Fruit fly (Drosophila melanogaster) whole organism, embryonic: Measurements from ENCODE around the gene cdi.

Experiments used
- Atf3 ChIP-seq: fragments of 200-800 bp; sonication (Bioruptor generic); optimal IDR thresholded peaks from 3 replicates; lab custom pipeline; 2016; ENCODE audit warnings: missing biosample characterization, missing genetic modification characterization
- B-H2 ChIP-seq: fragments of 200-800 bp; sonication (Bioruptor generic); optimal IDR thresholded peaks from 2 replicates; lab custom pipeline; 2018; ENCODE audit warnings: missing biosample characterization, mild to moderate bottlenecking, missing genetic modification characterization
- CG1024 ChIP-seq: fragments of 200-800 bp; sonication (Bioruptor generic); IDR thresholded peaks from 2 replicates; pipeline ENCODE4 v1.3.6; 2022; ENCODE audit warnings: missing biosample characterization, missing genetic modification characterization
- CG11695 ChIP-seq: fragments of 200-800 bp; sonication (Bioruptor generic); IDR thresholded peaks from 3 replicates; pipeline ENCODE4 v1.3.6; 2022; ENCODE audit warnings: missing biosample characterization, missing genetic modification characterization
- CG12299 ChIP-seq: fragments of 200-800 bp; sonication (Bioruptor generic); optimal IDR thresholded peaks from 2 replicates; lab custom pipeline; 2018; ENCODE audit warnings: missing biosample characterization, mild to moderate bottlenecking, missing genetic modification characterization
- CG12942 ChIP-seq: fragments of 200-800 bp; sonication (Bioruptor generic); optimal IDR thresholded peaks from 3 replicates; lab custom pipeline; 2016; ENCODE audit warnings: missing biosample characterization, missing genetic modification characterization
- CG13296 ChIP-seq: fragments of 200-800 bp; sonication (Bioruptor generic); optimal IDR thresholded peaks from 3 replicates; lab custom pipeline; 2018; ENCODE audit warnings: missing biosample characterization, mild to moderate bottlenecking, missing genetic modification characterization
- CG13894 ChIP-seq: fragments of 200-800 bp; sonication (Bioruptor generic); optimal IDR thresholded peaks from 3 replicates; lab custom pipeline; 2018; ENCODE audit warnings: missing biosample characterization, mild to moderate bottlenecking, missing genetic modification characterization, moderate library complexity
- CG14710 ChIP-seq: fragments of 200-800 bp; sonication (Bioruptor generic); optimal IDR thresholded peaks from 3 replicates; lab custom pipeline; 2019; ENCODE audit warnings: missing biosample characterization, mild to moderate bottlenecking, missing genetic modification characterization, moderate library complexity
- CG15601 ChIP-seq: fragments of 200-800 bp; sonication (Bioruptor generic); optimal IDR thresholded peaks from 3 replicates; lab custom pipeline; 2019; ENCODE audit warnings: missing biosample characterization, mild to moderate bottlenecking, missing genetic modification characterization, moderate library complexity
- CG16863 ChIP-seq: fragments of 200-800 bp; sonication (Bioruptor generic); optimal IDR thresholded peaks from 3 replicates; lab custom pipeline; 2016; ENCODE audit warnings: missing biosample characterization, missing genetic modification characterization
- CG17802 ChIP-seq: fragments of 200-800 bp; sonication (Bioruptor generic); optimal IDR thresholded peaks from 2 replicates; lab custom pipeline; 2018; ENCODE audit warnings: missing biosample characterization, mild to moderate bottlenecking, missing genetic modification characterization, moderate library complexity
- CG30403 ChIP-seq: fragments of 200-800 bp; sonication (Bioruptor generic); optimal IDR thresholded peaks from 3 replicates; lab custom pipeline; 2016; ENCODE audit warnings: missing biosample characterization, missing genetic modification characterization
- CG31388 ChIP-seq: fragments of 200-800 bp; sonication (Bioruptor generic); optimal IDR thresholded peaks from 2 replicates; lab custom pipeline; 2016; ENCODE audit warnings: missing biosample characterization, missing genetic modification characterization
- CG32767 ChIP-seq: fragments of 200-800 bp; sonication (Bioruptor generic); IDR thresholded peaks from 2 replicates; pipeline ENCODE4 v1.3.6; 2022; ENCODE audit warnings: missing biosample characterization, missing genetic modification characterization
- CG34422 ChIP-seq: fragments of 200-800 bp; sonication (Bioruptor generic); IDR thresholded peaks from 3 replicates; pipeline ENCODE4 v1.3.6; 2022; ENCODE audit warnings: missing biosample characterization, missing genetic modification characterization
- CG4854 ChIP-seq: fragments of 200-800 bp; sonication (Bioruptor generic); optimal IDR thresholded peaks from 2 replicates; lab custom pipeline; 2016; ENCODE audit warnings: missing biosample characterization, missing genetic modification characterization, inconsistent platforms
- CG5245 ChIP-seq: fragments of 200-800 bp; sonication (Bioruptor generic); optimal IDR thresholded peaks from 3 replicates; lab custom pipeline; 2016; ENCODE audit warnings: missing biosample characterization, missing genetic modification characterization
- CG6654 ChIP-seq: fragments of 200-800 bp; sonication (Bioruptor generic); optimal IDR thresholded peaks from 2 replicates; lab custom pipeline; 2017; ENCODE audit warnings: missing biosample characterization, mild to moderate bottlenecking, missing genetic modification characterization
- CG7271 ChIP-seq: fragments of 200-800 bp; sonication (Bioruptor generic); optimal IDR thresholded peaks from 2 replicates; lab custom pipeline; 2018; ENCODE audit warnings: missing biosample characterization, mild to moderate bottlenecking, missing genetic modification characterization, moderate library complexity
- CG8281 ChIP-seq: fragments of 200-800 bp; sonication (Bioruptor generic); optimal IDR thresholded peaks from 2 replicates; lab custom pipeline; 2018; ENCODE audit warnings: missing biosample characterization, mild to moderate bottlenecking, missing genetic modification characterization, moderate library complexity
- CG8478 ChIP-seq: fragments of >200 bp; optimal IDR thresholded peaks from 2 replicates; lab custom pipeline; 2018
- CG8944 ChIP-seq: fragments of 200-800 bp; sonication (Bioruptor generic); optimal IDR thresholded peaks from 3 replicates; lab custom pipeline; 2016; ENCODE audit warnings: missing biosample characterization, missing genetic modification characterization
- Deaf1 ChIP-seq: fragments of 200-800 bp; optimal IDR thresholded peaks from 3 replicates; lab custom pipeline; 2019; ENCODE audit warnings: missing biosample characterization, mild to moderate bottlenecking, missing genetic modification characterization, moderate library complexity
- Dfd ChIP-seq, 2 experiments: fragments of >200 bp; optimal IDR thresholded peaks; 2 replicates each; lab custom pipeline; 2017; ENCODE audit warnings: missing biosample characterization in 2 of 2, missing genetic modification characterization in 2 of 2
- Dll ChIP-seq: fragments of 200-800 bp; sonication (Bioruptor generic); IDR thresholded peaks from 4 replicates; pipeline ENCODE4 v1.3.6; 2022; ENCODE audit warnings: missing biosample characterization, missing genetic modification characterization; ENCODE audit not compliant: partially characterized antibody
- H15 ChIP-seq: fragments of 200-800 bp; sonication (Bioruptor generic); IDR thresholded peaks from 3 replicates; pipeline ENCODE4 v1.3.6; 2022; ENCODE audit warnings: missing biosample characterization, missing genetic modification characterization
- HLHmδ ChIP-seq: fragments of 200-800 bp; sonication (Bioruptor generic); optimal IDR thresholded peaks from 2 replicates; lab custom pipeline; 2018; ENCODE audit warnings: missing biosample characterization, mild to moderate bottlenecking, missing genetic modification characterization, moderate library complexity
- Hey ChIP-seq: fragments of 200-800 bp; sonication (Bioruptor generic); optimal IDR thresholded peaks from 3 replicates; lab custom pipeline; 2018; ENCODE audit warnings: missing biosample characterization, mild to moderate bottlenecking, missing genetic modification characterization
- Hmx ChIP-seq: fragments of 200-800 bp; sonication (Bioruptor generic); optimal IDR thresholded peaks from 2 replicates; lab custom pipeline; 2016; ENCODE audit warnings: missing biosample characterization, missing genetic modification characterization
- Lhr ChIP-seq: fragments of 200-800 bp; sonication (Bioruptor generic); optimal IDR thresholded peaks from 3 replicates; lab custom pipeline; 2017; ENCODE audit warnings: mild to moderate bottlenecking, missing biosample characterization, missing genetic modification reagents, missing genetic modification characterization
- MTF-1 ChIP-seq: fragments of 200-800 bp; sonication (Bioruptor generic); optimal IDR thresholded peaks from 2 replicates; lab custom pipeline; 2018; ENCODE audit warnings: missing biosample characterization, mild to moderate bottlenecking, missing genetic modification characterization, borderline replicate concordance
- NFAT ChIP-seq: fragments of 200-800 bp; sonication (Bioruptor generic); IDR thresholded peaks from 2 replicates; pipeline ENCODE4 v1.3.6; 2022; ENCODE audit warnings: missing biosample characterization, missing genetic modification characterization
- NK7.1 ChIP-seq: fragments of 200-800 bp; sonication (Bioruptor generic); optimal IDR thresholded peaks from 3 replicates; lab custom pipeline; 2016; ENCODE audit warnings: missing biosample characterization, missing genetic modification characterization
- NfI ChIP-seq: fragments of 200-800 bp; sonication (Bioruptor generic); optimal IDR thresholded peaks from 3 replicates; lab custom pipeline; 2018; ENCODE audit warnings: missing biosample characterization, mild to moderate bottlenecking, missing genetic modification characterization, moderate library complexity
- Oli ChIP-seq: fragments of 200-800 bp; sonication (Bioruptor generic); optimal IDR thresholded peaks from 2 replicates; lab custom pipeline; 2018; ENCODE audit warnings: missing biosample characterization, mild to moderate bottlenecking, missing genetic modification characterization, moderate library complexity
- Usf ChIP-seq: fragments of 200-800 bp; sonication (Bioruptor generic); optimal IDR thresholded peaks from 2 replicates; lab custom pipeline; 2017; ENCODE audit warnings: missing genotype, missing biosample characterization, missing genetic modification characterization
- ato ChIP-seq: fragments of 200-800 bp; sonication (Bioruptor generic); IDR thresholded peaks from 2 replicates; pipeline ENCODE4 v1.3.6; 2022; ENCODE audit warnings: missing biosample characterization, missing genetic modification characterization; ENCODE audit not compliant: partially characterized antibody
- croc ChIP-seq: fragments of 200-800 bp; sonication (Bioruptor generic); conservative IDR thresholded peaks from 3 replicates; pipeline ENCODE4 v1.3.6; 2022; ENCODE audit warnings: missing biosample characterization, missing genetic modification characterization
- dmrt11E ChIP-seq: fragments of 200-800 bp; sonication (Bioruptor generic); optimal IDR thresholded peaks from 3 replicates; lab custom pipeline; 2018; ENCODE audit warnings: missing biosample characterization, mild to moderate bottlenecking, missing genetic modification characterization, moderate library complexity
- dpn ChIP-seq, 2 experiments: fragments of 200-800 bp; sonication (Bioruptor generic); optimal IDR thresholded peaks; 3 replicates each; lab custom pipeline; 2016; ENCODE audit warnings: missing biosample characterization in 2 of 2, missing genetic modification characterization in 2 of 2
- eyg ChIP-seq: fragments of 200-800 bp; sonication (Bioruptor generic); optimal IDR thresholded peaks from 3 replicates; lab custom pipeline; 2016; ENCODE audit warnings: missing biosample characterization, missing genetic modification characterization
- grn ChIP-seq: fragments of 200-800 bp; sonication (Bioruptor generic); optimal IDR thresholded peaks from 3 replicates; lab custom pipeline; 2017; ENCODE audit warnings: missing biosample characterization, missing genetic modification characterization
- gsb ChIP-seq: fragments of 200-800 bp; sonication (Bioruptor generic); IDR thresholded peaks from 2 replicates; pipeline ENCODE4 v1.3.6; 2022; ENCODE audit warnings: missing biosample characterization, missing genetic modification characterization
- ind ChIP-seq: fragments of 200-800 bp; sonication (Bioruptor generic); optimal IDR thresholded peaks from 3 replicates; lab custom pipeline; 2016; ENCODE audit warnings: missing biosample characterization, missing genetic modification characterization
- lilli ChIP-seq: fragments of 200-800 bp; sonication (Bioruptor generic); optimal IDR thresholded peaks from 3 replicates; lab custom pipeline; 2016; ENCODE audit warnings: missing biosample characterization, missing genetic modification characterization
- lmd ChIP-seq: fragments of 200-800 bp; sonication (Bioruptor generic); IDR thresholded peaks from 2 replicates; pipeline ENCODE4 v1.3.6; 2022; ENCODE audit warnings: missing biosample characterization, missing genetic modification characterization
- lola ChIP-seq, 3 experiments: fragments of >200 bp in 2 of 3; fragments of 200-800 bp in 1 of 3; sonication (Bioruptor generic) in 1 of 3; optimal IDR thresholded peaks; 2 replicates each; lab custom pipeline; 2017 to 2019; ENCODE audit warnings: missing biosample characterization in 3 of 3, missing genetic modification characterization in 3 of 3, mild to moderate bottlenecking in 1 of 3, moderate library complexity in 1 of 3
- sens ChIP-seq: fragments of 200-800 bp; sonication (Bioruptor generic); peaks from one replicate; lab custom pipeline; 2016; ENCODE audit warnings: missing biosample characterization, missing genetic modification characterization
- tap ChIP-seq: fragments of 200-800 bp; optimal IDR thresholded peaks from 3 replicates; lab custom pipeline; 2019; ENCODE audit warnings: missing biosample characterization, mild to moderate bottlenecking, missing genetic modification characterization, moderate library complexity
- tgo ChIP-seq: fragments of 200-800 bp; sonication (Bioruptor generic); IDR thresholded peaks from 3 replicates; pipeline ENCODE4 v1.3.6; 2022; ENCODE audit warnings: missing biosample characterization, missing genetic modification characterization
- zen2 ChIP-seq: fragments of 200-800 bp; sonication (Bioruptor generic); IDR thresholded peaks from 3 replicates; pipeline ENCODE4 v1.3.6; 2022; ENCODE audit warnings: missing biosample characterization, missing genetic modification characterization; ENCODE audit not compliant: partially characterized antibody

Gene cdi

DNA sequence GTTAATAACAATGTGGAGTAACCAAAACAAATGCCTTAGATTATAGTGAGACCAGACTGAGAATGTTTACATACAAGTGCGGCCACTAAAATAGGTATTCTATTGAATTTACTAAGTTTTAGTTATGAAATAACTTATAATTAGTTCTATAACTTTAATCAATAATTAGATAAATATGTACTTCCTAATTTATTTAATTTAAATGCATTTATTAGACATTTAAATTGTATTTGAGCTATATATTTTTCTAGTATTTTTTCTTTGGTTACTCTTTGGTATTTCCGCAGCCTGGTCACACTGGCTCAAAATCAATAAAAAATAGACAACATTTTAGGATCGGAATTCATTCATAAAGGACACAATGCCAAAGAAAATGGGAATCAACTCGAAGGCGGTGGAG, 62.9 kb downstream of the cdi start, which contains the start of the genes Prp18 and CG6013 (continued):
- TF ChIP-seq lilli (no peak), zen2 (GFP tag; lab: Robert Waterston, UW) (no peak), lola (GFP tag; optimal IDR thresholded peaks at IDR 0.05; lab: Kevin White, UChicago) (peak in 1 of 3 experiments; percentile 74), CG31388 (no peak), CG32767 (GFP tag; lab: Robert Waterston, UW) (no peak), ato (no peak), NK7.1 (GFP tag; lab: Kevin White, UChicago) (no peak), CG34422 (GFP tag; lab: Robert Waterston, UW) (no peak), CG16863 (GFP tag; lab: Kevin White, UChicago) (no peak), dmrt11E (tag; lab: Kevin White, UChicago) (peak; percentile 69), NFAT (GFP tag; lab: Robert Waterston, UW) (no peak), CG30403 (GFP tag; lab: Kevin White, UChicago) (peak; percentile 63), CG14710 (tag; lab: Kevin White, UChicago) (peak; percentile 83), tap (tag; lab: Kevin White, UChicago) (peak; percentile 60), CG1024 (GFP tag; lab: Robert Waterston, UW) (no peak), Deaf1 (tag; lab: Kevin White, UChicago) (peak; percentile 38), CG8944 (GFP tag; lab: Kevin White, UChicago) (no peak), croc (GFP tag; lab: Robert Waterston, UW) (no peak), CG6654 (no peak), Hey (tag; lab: Kevin White, UChicago) (no peak), NfI (GFP tag; lab: Kevin White, UChicago) (peak; percentile 12), CG8478 (lab: Kevin White, UChicago) (no peak), CG17802 (tag; lab: Kevin White, UChicago) (no peak), HLHmδ (GFP tag; lab: Kevin White, UChicago) (no peak), CG7271 (tag; lab: Kevin White, UChicago) (peak; percentile 65), dpn (GFP tag; optimal IDR thresholded peaks at IDR 0.05; lab: Kevin White, UChicago) (peak in 1 of 2 experiments; percentile 32), CG8281 (tag; lab: Kevin White, UChicago) (no peak), tgo (GFP tag; lab: Robert Waterston, UW) (peak; percentile 73), Dfd (GFP tag; optimal IDR thresholded peaks at IDR 0.05; lab: Kevin White, UChicago) (no peak), H15 (GFP tag; lab: Robert Waterston, UW) (no peak), CG13894 (tag; lab: Kevin White, UChicago) (no peak), ind (GFP tag; lab: Kevin White, UChicago) (peak; percentile 51), Hmx (GFP tag; lab: Kevin White, UChicago) (no peak), Usf (GFP tag; lab: Kevin White, UChicago) (no peak), CG12299 (tag; lab: Kevin White, UChicago) (peak; percentile 53), CG11695 (peak; percentile 35; the same call in 1 of the 3 replicates), CG15601 (tag; lab: Kevin White, UChicago) (peak; percentile 75), Lhr (GFP tag; lab: Kevin White, UChicago) (peak; percentile 44), gsb (GFP tag; lab: Robert Waterston, UW) (no peak), Atf3 (GFP tag; lab: Kevin White, UChicago) (no peak), sens (GFP tag; lab: Kevin White, UChicago) (peak; percentile 28), CG4854 (GFP tag; lab: Kevin White, UChicago) (no peak), Dll (GFP tag; lab: Robert Waterston, UW) (no peak), CG12942 (GFP tag; lab: Kevin White, UChicago) (peak; percentile 56), CG13296 (GFP tag; lab: Kevin White, UChicago) (peak; percentile 47), grn (GFP tag; lab: Kevin White, UChicago) (no peak), lmd (GFP tag; lab: Robert Waterston, UW) (peak; percentile 36; the same call in 1 of the 2 replicates), eyg (GFP tag; lab: Kevin White, UChicago) (no peak), Oli (peak; percentile 25), CG5245 (GFP tag; lab: Kevin White, UChicago) (peak; percentile 4), B-H2 (no peak), MTF-1 (GFP tag; lab: Kevin White, UChicago) (no peak)
